Fruit fly (Drosophila melanogaster) whole organism, embryonic: ENCODE data around the gene sing.

Source experiments
- BtbVII ChIP-seq: fragments of 200-800 bp; sonication (Bioruptor generic); optimal IDR thresholded peaks from 3 replicates; lab custom pipeline; 2017; ENCODE audit warnings: missing biosample characterization, mild to moderate bottlenecking, missing genetic modification characterization
- CG10209 ChIP-seq: fragments of 200-800 bp; sonication (Bioruptor generic); optimal IDR thresholded peaks from 3 replicates; lab custom pipeline; 2017; ENCODE audit warnings: missing biosample characterization, mild to moderate bottlenecking, missing genetic modification characterization, missing genetic modification reagents
- CG10274 ChIP-seq: fragments of 200-800 bp; sonication (Bioruptor generic); optimal IDR thresholded peaks from 3 replicates; lab custom pipeline; 2017; ENCODE audit warnings: missing biosample characterization, mild to moderate bottlenecking, missing genetic modification characterization
- CG10366 ChIP-seq: fragments of 200-800 bp; sonication (Bioruptor generic); IDR thresholded peaks from 2 replicates; pipeline ENCODE4 v1.3.6; 2022; ENCODE audit warnings: missing biosample characterization, missing genetic modification characterization
- CG13624 ChIP-seq: fragments of 200-800 bp; sonication (Bioruptor generic); optimal IDR thresholded peaks from 2 replicates; lab custom pipeline; 2016; ENCODE audit warnings: missing biosample characterization, missing genetic modification characterization
- CG14667 ChIP-seq: fragments of 200-800 bp; sonication (Bioruptor generic); IDR thresholded peaks from 2 replicates; pipeline ENCODE4 v1.3.6; 2022; ENCODE audit warnings: missing biosample characterization, missing genetic modification characterization
- CG14860 ChIP-seq: fragments of 200-800 bp; sonication (Bioruptor generic); IDR thresholded peaks from 3 replicates; pipeline ENCODE4 v1.3.6; 2022; ENCODE audit warnings: missing biosample characterization, missing genetic modification characterization; ENCODE audit not compliant: partially characterized antibody
- CG16779 ChIP-seq: fragments of 200-800 bp; sonication (Bioruptor generic); IDR thresholded peaks from 2 replicates; pipeline ENCODE4 v1.3.6; 2022; ENCODE audit warnings: missing biosample characterization, missing genetic modification characterization
- CG17568 ChIP-seq: fragments of 200-800 bp; sonication (Bioruptor generic); optimal IDR thresholded peaks from 2 replicates; lab custom pipeline; 2018; ENCODE audit warnings: missing biosample characterization, mild to moderate bottlenecking, missing genetic modification characterization, moderate library complexity
- CG17912 ChIP-seq: fragments of 200-800 bp; sonication (Bioruptor generic); optimal IDR thresholded peaks from 2 replicates; lab custom pipeline; 2018; ENCODE audit warnings: missing biosample characterization, mild to moderate bottlenecking, missing genetic modification characterization
- CG2129 ChIP-seq: fragments of 200-800 bp; sonication (Bioruptor generic); IDR thresholded peaks from 2 replicates; pipeline ENCODE4 v1.3.6; 2022; ENCODE audit warnings: missing biosample characterization, missing genetic modification characterization; ENCODE audit not compliant: partially characterized antibody
- CG3065 ChIP-seq: fragments of 200-800 bp; sonication (Bioruptor generic); optimal IDR thresholded peaks from 2 replicates; lab custom pipeline; 2016; ENCODE audit warnings: missing biosample characterization, missing genetic modification characterization
- CG31388 ChIP-seq: fragments of 200-800 bp; sonication (Bioruptor generic); optimal IDR thresholded peaks from 2 replicates; lab custom pipeline; 2016; ENCODE audit warnings: missing biosample characterization, missing genetic modification characterization
- CG3163 ChIP-seq: fragments of 200-800 bp; sonication (Bioruptor generic); optimal IDR thresholded peaks from 3 replicates; lab custom pipeline; 2016; ENCODE audit warnings: missing biosample characterization, missing genetic modification characterization
- CG34376 ChIP-seq: fragments of 200-800 bp; sonication (Bioruptor generic); optimal IDR thresholded peaks from 2 replicates; lab custom pipeline; 2018; ENCODE audit warnings: missing biosample characterization, mild to moderate bottlenecking, missing genetic modification characterization
- CG3726 ChIP-seq: fragments of 200-800 bp; sonication (Bioruptor generic); IDR thresholded peaks from 3 replicates; pipeline ENCODE4, ENCODE4 v1.3.6; 2022; ENCODE audit warnings: missing biosample characterization, missing genetic modification characterization
- CG4282 ChIP-seq: fragments of 200-800 bp; sonication (Bioruptor generic); optimal IDR thresholded peaks from 2 replicates; lab custom pipeline; 2016; ENCODE audit warnings: missing biosample characterization, missing genetic modification characterization
- CG4328 ChIP-seq: fragments of 200-800 bp; sonication (Bioruptor generic); optimal IDR thresholded peaks from 3 replicates; lab custom pipeline; 2017; ENCODE audit warnings: missing biosample characterization, missing genetic modification reagents, missing genetic modification characterization
- CG6654 ChIP-seq: fragments of 200-800 bp; sonication (Bioruptor generic); optimal IDR thresholded peaks from 2 replicates; lab custom pipeline; 2017; ENCODE audit warnings: missing biosample characterization, mild to moderate bottlenecking, missing genetic modification characterization
- CTCF ChIP-seq: fragments of 200-800 bp; sonication (Bioruptor generic); optimal IDR thresholded peaks from 2 replicates; lab custom pipeline; 2017; ENCODE audit warnings: missing biosample characterization, mild to moderate bottlenecking, missing genetic modification characterization, moderate library complexity
- D19B ChIP-seq: fragments of 200-800 bp; sonication (Bioruptor generic); optimal IDR thresholded peaks from 2 replicates; lab custom pipeline; 2017; ENCODE audit warnings: missing biosample characterization, mild to moderate bottlenecking, missing genetic modification characterization
- Dfd ChIP-seq, 2 experiments: fragments of >200 bp; optimal IDR thresholded peaks; 2 replicates each; lab custom pipeline; 2017; ENCODE audit warnings: missing biosample characterization in 2 of 2, missing genetic modification characterization in 2 of 2
- Dref ChIP-seq: fragments of 200-800 bp; sonication (Bioruptor generic); IDR thresholded peaks from 2 replicates; pipeline ENCODE4 v1.3.6; 2022; ENCODE audit warnings: missing biosample characterization, missing genetic modification characterization
- Eip74EF ChIP-seq, 2 experiments: fragments of 200-800 bp in 1 of 2; fragments of >200 bp in 1 of 2; sonication (Bioruptor generic) in 1 of 2; optimal IDR thresholded peaks; 2 replicates each; lab custom pipeline; 2017 to 2019; ENCODE audit warnings: missing biosample characterization in 2 of 2, missing genetic modification characterization in 2 of 2, mild to moderate bottlenecking in 1 of 2, moderate library complexity in 1 of 2
- Ets97D ChIP-seq: fragments of 200-800 bp; sonication (Bioruptor generic); optimal IDR thresholded peaks from 3 replicates; lab custom pipeline; 2016; ENCODE audit warnings: missing biosample characterization, missing genetic modification characterization
- Gug ChIP-seq: fragments of 200-800 bp; sonication (Bioruptor generic); IDR thresholded peaks from 4 replicates; pipeline ENCODE4 v1.3.6; 2022; ENCODE audit warnings: missing biosample characterization, missing genetic modification characterization
- HmgZ ChIP-seq: fragments of 200-800 bp; sonication (Bioruptor generic); optimal IDR thresholded peaks from 2 replicates; lab custom pipeline; 2018; ENCODE audit warnings: missing biosample characterization, mild to moderate bottlenecking, missing genetic modification characterization
- Hr39 ChIP-seq: fragments of >200 bp; optimal IDR thresholded peaks from 2 replicates; lab custom pipeline; 2017
- Myb ChIP-seq: fragments of 200-800 bp; sonication (Bioruptor generic); optimal IDR thresholded peaks from 2 replicates; lab custom pipeline; 2016; ENCODE audit warnings: missing biosample characterization, missing genetic modification characterization
- NC2α ChIP-seq: fragments of 200-800 bp; sonication (Bioruptor generic); optimal IDR thresholded peaks from 2 replicates; lab custom pipeline; 2016; ENCODE audit warnings: missing biosample characterization, missing genetic modification characterization
- Sry-β ChIP-seq: fragments of 200-800 bp; sonication (Bioruptor generic); optimal IDR thresholded peaks from 2 replicates; lab custom pipeline; 2018; ENCODE audit warnings: missing biosample characterization, mild to moderate bottlenecking, missing genetic modification characterization, moderate library complexity
- aop ChIP-seq: fragments of 200-800 bp; sonication (Bioruptor generic); IDR thresholded peaks from 2 replicates; pipeline ENCODE4 v1.3.6; 2022; ENCODE audit warnings: missing biosample characterization, missing genetic modification characterization
- br ChIP-seq: fragments of >200 bp; optimal IDR thresholded peaks from 2 replicates; lab custom pipeline; 2017
- btn ChIP-seq: fragments of 200-800 bp; sonication (Bioruptor generic); optimal IDR thresholded peaks from 2 replicates; lab custom pipeline; 2016; ENCODE audit warnings: missing biosample characterization, missing genetic modification characterization
- crc ChIP-seq: fragments of 200-800 bp; sonication (Bioruptor generic); optimal IDR thresholded peaks from 2 replicates; lab custom pipeline; 2016; ENCODE audit warnings: missing biosample characterization, missing genetic modification characterization
- crol ChIP-seq: fragments of 200-800 bp; sonication (Bioruptor generic); IDR thresholded peaks from 2 replicates; pipeline ENCODE4 v1.3.6; 2022; ENCODE audit warnings: missing biosample characterization, missing genetic modification characterization
- da ChIP-seq: fragments of 200-800 bp; sonication (Bioruptor generic); optimal IDR thresholded peaks from 2 replicates; lab custom pipeline; 2016; ENCODE audit warnings: missing biosample characterization, missing genetic modification characterization
- fd64A ChIP-seq: fragments of 200-800 bp; sonication (Bioruptor generic); optimal IDR thresholded peaks from 3 replicates; lab custom pipeline; 2018; ENCODE audit warnings: missing biosample characterization, mild to moderate bottlenecking, missing genetic modification characterization
- fd96Cb ChIP-seq: fragments of 200-800 bp; sonication (Bioruptor generic); optimal IDR thresholded peaks from 2 replicates; lab custom pipeline; 2018; ENCODE audit warnings: missing biosample characterization, mild to moderate bottlenecking, missing genetic modification characterization, moderate library complexity
- gfzf ChIP-seq: fragments of 200-800 bp; sonication (Bioruptor generic); optimal IDR thresholded peaks from 2 replicates; lab custom pipeline; 2016; ENCODE audit warnings: missing biosample characterization, mild to moderate bottlenecking, missing genetic modification characterization, moderate library complexity
- kni ChIP-seq: fragments of 200-800 bp; sonication (Bioruptor generic); optimal IDR thresholded peaks from 3 replicates; lab custom pipeline; 2017; ENCODE audit warnings: mild to moderate bottlenecking, missing biosample characterization, missing genetic modification reagents, missing genetic modification characterization
- nau ChIP-seq: fragments of 200-800 bp; sonication (Bioruptor generic); optimal IDR thresholded peaks from 3 replicates; lab custom pipeline; 2017; ENCODE audit warnings: missing biosample characterization, mild to moderate bottlenecking, missing genetic modification characterization, missing genetic modification reagents
- pfk ChIP-seq: fragments of 200-800 bp; sonication (Bioruptor generic); optimal IDR thresholded peaks from 2 replicates; lab custom pipeline; 2018; ENCODE audit warnings: missing biosample characterization, mild to moderate bottlenecking, missing genetic modification characterization, moderate library complexity
- rib ChIP-seq: fragments of 200-800 bp; sonication (Bioruptor generic); IDR thresholded peaks from 2 replicates; pipeline ENCODE4 v1.3.6; 2022; ENCODE audit warnings: missing biosample characterization, missing genetic modification characterization
- sim ChIP-seq: fragments of 200-800 bp; sonication (Bioruptor generic); IDR thresholded peaks from 2 replicates; pipeline ENCODE4 v1.3.6; 2022; ENCODE audit warnings: missing biosample characterization, missing genetic modification characterization
- slbo ChIP-seq: fragments of 200-800 bp; sonication (Bioruptor generic); IDR thresholded peaks from 2 replicates; pipeline ENCODE4 v1.3.6; 2022; ENCODE audit warnings: missing biosample characterization, missing genetic modification characterization
- tll ChIP-seq, 2 experiments: fragments of 200-800 bp in 1 of 2; fragments of >200 bp in 1 of 2; sonication (Bioruptor generic) in 1 of 2; optimal IDR thresholded peaks; 2 replicates each; lab custom pipeline; 2017 to 2019; ENCODE audit warnings: missing biosample characterization in 2 of 2, missing genetic modification characterization in 2 of 2, mild to moderate bottlenecking in 1 of 2, moderate library complexity in 1 of 2
- trh ChIP-seq: fragments of 200-800 bp; sonication (Bioruptor generic); optimal IDR thresholded peaks from 2 replicates; lab custom pipeline; 2016; ENCODE audit warnings: missing biosample characterization, missing genetic modification characterization
- tx ChIP-seq: fragments of 200-800 bp; sonication (Bioruptor generic); optimal IDR thresholded peaks from 2 replicates; lab custom pipeline; 2016; ENCODE audit warnings: missing biosample characterization, missing genetic modification characterization
- vnd ChIP-seq: fragments of 200-800 bp; sonication (Bioruptor generic); IDR thresholded peaks from 3 replicates; pipeline ENCODE4 v1.3.6; 2022; ENCODE audit warnings: missing biosample characterization, missing genetic modification characterization; ENCODE audit not compliant: partially characterized antibody

sing gene

DNA sequence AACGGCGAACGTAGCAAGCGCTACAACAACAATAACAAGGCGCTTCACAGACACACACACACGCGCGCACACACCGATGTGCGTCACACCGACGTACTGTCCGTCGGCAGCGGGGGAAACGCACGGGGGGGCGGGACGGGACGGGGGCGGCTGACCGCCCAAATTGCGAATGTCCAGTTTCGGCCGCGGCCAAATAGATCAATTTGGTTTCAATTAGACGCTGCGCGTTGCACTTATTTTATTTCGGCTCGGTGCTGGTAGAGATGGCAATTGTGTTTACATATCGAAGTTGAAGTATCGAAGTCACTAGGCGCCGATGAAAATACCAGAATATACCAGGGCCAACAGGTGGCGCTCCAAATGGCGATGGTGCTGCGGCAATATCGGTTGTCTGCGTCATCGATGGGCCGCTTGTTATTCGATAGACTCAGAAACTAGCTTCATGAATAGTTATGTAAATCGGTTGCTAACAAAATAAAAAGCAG is 41.9 kb upstream of the sing start, which contains the start of gene Rok (continued):
- TF ChIP-seq Gug (GFP tag; lab: Robert Waterston, UW) (peak; percentile 47; the same call in 1 of the 4 replicates), crol (GFP tag; lab: Robert Waterston, UW) (peak; percentile 67), crc (GFP tag; lab: Kevin White, UChicago) (no peak), CG17912 (no peak), Dref (GFP tag; lab: Robert Waterston, UW) (peak; percentile 85), CG13624 (GFP tag; lab: Kevin White, UChicago) (no peak), CG3726 (no peak), da (no peak), CG10366 (no peak), Hr39 (lab: Kevin White, UChicago) (peak; percentile 21), CG2129 (GFP tag; lab: Robert Waterston, UW) (peak; percentile 59), CG10274 (GFP tag; lab: Kevin White, UChicago) (no peak), CG10209 (GFP tag; lab: Kevin White, UChicago) (no peak), tll (GFP tag; optimal IDR thresholded peaks at IDR 0.05; lab: Kevin White, UChicago) (no peak), BtbVII (no peak), NC2α (no peak), CG14860 (GFP tag; lab: Robert Waterston, UW) (peak; percentile 79), gfzf (GFP tag; lab: Kevin White, UChicago) (peak; percentile 40), kni (GFP tag; lab: Kevin White, UChicago) (no peak), CTCF (GFP tag; lab: Kevin White, UChicago) (peak; percentile 93), CG6654 (GFP tag; lab: Kevin White, UChicago) (no peak), Myb (GFP tag; lab: Kevin White, UChicago) (peak; percentile 16), CG4282 (no peak), fd64A (GFP tag; lab: Kevin White, UChicago) (no peak), slbo (peak; percentile 44; the same call in 1 of the 2 replicates), CG17568 (GFP tag; lab: Kevin White, UChicago) (no peak), vnd (peak; percentile 75), Ets97D (GFP tag; lab: Kevin White, UChicago) (no peak), Sry-β (GFP tag; lab: Kevin White, UChicago) (no peak)
- TF ChIP-seq, all 482 proteins: peak for 81

DNA sequence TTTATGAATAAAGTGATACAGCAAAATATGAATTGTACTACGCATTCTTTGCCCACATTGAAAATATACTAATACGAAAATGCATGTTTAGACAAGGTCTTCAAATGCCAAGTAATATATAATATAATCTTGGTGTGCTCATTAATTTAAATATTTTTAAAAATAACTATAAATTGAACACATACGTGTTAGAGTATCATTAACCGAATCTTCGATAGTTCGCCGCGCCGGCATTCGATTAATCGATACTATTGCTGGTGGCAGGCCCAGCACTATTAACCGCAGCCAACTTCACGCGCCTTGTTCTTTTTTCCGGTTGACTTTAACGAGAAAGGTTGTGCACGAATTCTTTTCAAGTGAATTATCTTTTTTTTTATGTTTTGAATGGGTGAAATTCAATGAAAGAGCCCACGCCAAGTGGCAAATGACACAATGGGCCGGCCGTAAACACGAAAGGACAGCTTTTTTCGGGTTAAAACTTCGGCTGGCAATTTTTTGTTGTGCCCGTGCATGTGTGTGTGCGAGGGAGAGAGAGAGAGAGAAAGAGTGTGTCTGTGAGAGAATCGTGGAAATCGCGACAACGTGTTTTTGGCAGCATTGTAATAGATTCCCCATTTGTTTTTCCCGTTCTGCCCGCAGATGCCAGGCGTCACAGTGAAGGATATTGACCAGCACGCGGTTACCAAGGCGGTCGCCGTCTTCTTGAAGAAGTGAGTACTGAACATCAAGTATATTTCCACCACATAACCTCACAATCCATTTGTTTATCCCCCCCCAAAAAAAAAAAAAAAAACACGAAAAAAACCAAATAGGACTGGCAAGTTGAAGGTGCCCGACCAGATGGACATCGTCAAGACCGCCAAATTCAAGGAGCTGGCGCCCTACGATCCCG is 41.3 kb upstream of the sing start, which contains the start of gene RpS19a:
Gene RpS19a (plus strand): TSS at position 301 of the 892 bp plus-strand sequence.
- TF ChIP-seq rib (GFP tag; lab: Robert Waterston, UW): peak; percentile 56
- peak; percentile 80 for TF ChIP-seq pfk
- peak in 1 of 2 experiments; percentile 76 for TF ChIP-seq Eip74EF (GFP tag; optimal IDR thresholded peaks at IDR 0.05; lab: Kevin White, UChicago)
- TF ChIP-seq CG31388: no peak
- TF ChIP-seq nau (GFP tag; lab: Kevin White, UChicago): peak; percentile 85
- no peak; the same call in 1 of the 2 replicates for TF ChIP-seq CG14667 (GFP tag; lab: Robert Waterston, UW)
- peak; percentile 96 for TF ChIP-seq CG34376 (GFP tag; lab: Kevin White, UChicago)
- TF ChIP-seq aop (GFP tag; lab: Robert Waterston, UW): no peak
- TF ChIP-seq D19B (GFP tag; lab: Kevin White, UChicago): peak; percentile 58
- TF ChIP-seq fd96Cb (tag; lab: Kevin White, UChicago): peak; percentile 44
- TF ChIP-seq tx (GFP tag; lab: Kevin White, UChicago): no peak
- peak; percentile 75 for TF ChIP-seq slbo
- TF ChIP-seq CG16779: 0 out of 2 replicates have a peak, but pooled peaks have one; percentile 66
- TF ChIP-seq br (lab: Kevin White, UChicago): no peak
- TF ChIP-seq CG6654 (GFP tag; lab: Kevin White, UChicago): peak; percentile 55
- peak; percentile 36 for TF ChIP-seq CG3065
- TF ChIP-seq btn (GFP tag; lab: Kevin White, UChicago): peak; percentile 43
- peak; percentile 85 for TF ChIP-seq CG4328 (GFP tag; lab: Kevin White, UChicago)
- peak; percentile 28 for TF ChIP-seq HmgZ (tag; lab: Kevin White, UChicago)
- peak; percentile 79 for TF ChIP-seq sim (GFP tag; lab: Robert Waterston, UW)
- TF ChIP-seq trh (GFP tag; lab: Kevin White, UChicago): no peak
- peak; percentile 29 for TF ChIP-seq CG3163 (GFP tag; lab: Kevin White, UChicago)
- TF ChIP-seq Dfd (GFP tag; optimal IDR thresholded peaks at IDR 0.05; lab: Kevin White, UChicago): no peak
